Worm (Caenorhabditis elegans) whole organism, late embryonic: ENCODE results near the gene Y7A9A.1.

Experiments used
- ama-1 ChIP-seq: fragments of 150-350 bp; optimal IDR thresholded peaks from 2 replicates; lab custom pipeline; 2014
- ceh-19 ChIP-seq: fragments of 200-800 bp; sonication (Bioruptor generic); optimal IDR thresholded peaks from 2 replicates; lab custom pipeline; 2018; ENCODE audit warnings: mild to moderate bottlenecking, missing genetic modification characterization, missing compliant biosample characterization
- hlh-8 ChIP-seq: sonication (generic microtip); optimal IDR thresholded peaks from 2 replicates; lab custom pipeline; 2016; ENCODE audit warnings: missing genotype, missing genetic modification characterization, missing compliant biosample characterization
- pat-9 ChIP-seq: fragments of 200-800 bp; sonication (Bioruptor generic); optimal IDR thresholded peaks from 2 replicates; lab custom pipeline; 2018; ENCODE audit warnings: mild to moderate bottlenecking, missing genetic modification characterization, moderate library complexity, missing compliant biosample characterization
- pqm-1 ChIP-seq: sonication (generic microtip); optimal IDR thresholded peaks from 2 replicates; lab custom pipeline; 2016; ENCODE audit warnings: missing genetic modification characterization, missing compliant biosample characterization
- rnt-1 ChIP-seq: sonication (generic microtip); optimal IDR thresholded peaks from 2 replicates; lab custom pipeline; 2016; ENCODE audit warnings: missing genetic modification characterization, missing compliant biosample characterization

ce11 chrIV:16186008-16186407 lies 10.8 kb upstream of the Y7A9A.1 start:
- TF ChIP-seq ceh-19 (GFP tag; lab: Kevin White, UChicago) (no peak), rnt-1 (tag; lab: Kevin White, UChicago) (no peak), hlh-8 (tag; lab: Kevin White, UChicago) (no peak), pat-9 (tag; lab: Kevin White, UChicago) (no peak), pqm-1 (tag; lab: Kevin White, UChicago) (no peak), ama-1 (lab: Kevin White, UChicago) (no peak)
